Worm (Caenorhabditis elegans): ENCODE data around the gene F57A8.7.

The F57A8.7 gene

ce11 chrV:10104785-10105310, 29.3 kb downstream of the F57A8.7 start, which contains the start of gene ugt-17:
ugt-17 (minus strand) TSS chrV:10104964.
- no peak for TF ChIP-seq sptf-1 (tag; optimal IDR thresholded peaks at IDR 0.05)
- peak; percentile 53 for TF ChIP-seq elt-2 (tag; optimal IDR thresholded peaks at IDR 0.05)
- TF ChIP-seq nhr-237 (tag; optimal IDR thresholded peaks at IDR 0.05) = no peak

DNA sequence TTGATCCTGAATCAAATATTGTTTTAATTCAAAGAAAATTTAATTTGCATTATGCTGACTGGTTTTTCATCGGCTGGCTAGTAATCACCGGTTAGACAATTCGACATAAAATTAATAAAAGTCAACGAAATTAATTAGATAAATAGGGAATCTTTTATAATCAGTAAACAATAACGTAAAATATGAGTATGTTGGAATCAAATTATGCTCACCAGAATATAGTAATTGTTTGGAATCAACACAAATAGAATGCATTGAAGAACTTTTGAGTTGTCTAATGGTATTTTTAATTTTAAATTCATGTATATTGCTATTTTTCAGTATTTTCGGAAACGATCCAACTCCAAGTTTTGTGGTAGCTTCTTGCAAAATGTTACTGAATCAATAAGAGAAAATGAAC, 29.9 kb downstream of the F57A8.7 start, which contains the start of gene C08B6.2:
Gene C08B6.2 (plus strand): TSS at position 301 of the 400 bp plus-strand sequence.
- TF ChIP-seq fkh-4 (tag; optimal IDR thresholded peaks at IDR 0.05; ENCODE audit: borderline replicate concordance) (no peak), ztf-11 (tag; optimal IDR thresholded peaks at IDR 0.05) (no peak), zag-1 (tag; optimal IDR thresholded peaks at IDR 0.05) (no peak), ztf-4 (tag; optimal IDR thresholded peaks at IDR 0.05) (no peak), unc-30 (tag; optimal IDR thresholded peaks at IDR 0.05) (no peak), tlp-1 (tag; optimal IDR thresholded peaks at IDR 0.05) (no peak), efl-3 (GFP tag; optimal IDR thresholded peaks at IDR 0.05) (no peak), alr-1 (tag; optimal IDR thresholded peaks at IDR 0.05; ENCODE audit: borderline replicate concordance) (no peak), rnt-1 (tag; optimal IDR thresholded peaks at IDR 0.05) (no peak), ces-1 (GFP tag; optimal IDR thresholded peaks at IDR 0.05) (no peak)

ce11 chrV:10107309-10107708, 31.8 kb downstream of the F57A8.7 start, which contains the start of gene C08B6.11:
C08B6.11 (plus strand) TSS chrV:10107609.
- no peak for TF ChIP-seq pax-3 (tag; optimal IDR thresholded peaks at IDR 0.05)
- no peak for TF ChIP-seq zag-1 (tag; optimal IDR thresholded peaks at IDR 0.05)
- TF ChIP-seq irx-1 (tag; optimal IDR thresholded peaks at IDR 0.05) = no peak
- no peak for TF ChIP-seq ceh-8 (GFP tag; optimal IDR thresholded peaks at IDR 0.05)
- TF ChIP-seq mep-1 (tag; optimal IDR thresholded peaks at IDR 0.05) = no peak
- TF ChIP-seq ceh-82 (tag; optimal IDR thresholded peaks at IDR 0.05) = no peak
- TF ChIP-seq lin-13 (GFP tag; optimal IDR thresholded peaks at IDR 0.05) = no peak
- no peak for TF ChIP-seq pqm-1 (tag; optimal IDR thresholded peaks at IDR 0.05)
- TF ChIP-seq lin-35 (GFP tag; optimal IDR thresholded peaks at IDR 0.05) = no peak
- no peak for TF ChIP-seq swsn-7 (tag; optimal IDR thresholded peaks at IDR 0.05)
- TF ChIP-seq aly-2 (tag; optimal IDR thresholded peaks at IDR 0.05) = no peak
- TF ChIP-seq skn-1 (tag; optimal IDR thresholded peaks at IDR 0.05) = no peak
- no peak for TF ChIP-seq elt-3 (tag; optimal IDR thresholded peaks at IDR 0.05)
- TF ChIP-seq unc-98 (GFP tag; IDR thresholded peaks at IDR 0.05) = no peak
- TF ChIP-seq zip-4 (GFP tag; optimal IDR thresholded peaks at IDR 0.05) = no peak
- TF ChIP-seq Y116A8C.19 (tag; optimal IDR thresholded peaks at IDR 0.05; ENCODE audit: borderline replicate concordance) = no peak
- TF ChIP-seq tlp-1 (tag; optimal IDR thresholded peaks at IDR 0.05) = no peak
- TF ChIP-seq mab-9 (GFP tag; IDR thresholded peaks at IDR 0.05) = no peak
- TF ChIP-seq nhr-47 (tag; optimal IDR thresholded peaks at IDR 0.05) = no peak

DNA sequence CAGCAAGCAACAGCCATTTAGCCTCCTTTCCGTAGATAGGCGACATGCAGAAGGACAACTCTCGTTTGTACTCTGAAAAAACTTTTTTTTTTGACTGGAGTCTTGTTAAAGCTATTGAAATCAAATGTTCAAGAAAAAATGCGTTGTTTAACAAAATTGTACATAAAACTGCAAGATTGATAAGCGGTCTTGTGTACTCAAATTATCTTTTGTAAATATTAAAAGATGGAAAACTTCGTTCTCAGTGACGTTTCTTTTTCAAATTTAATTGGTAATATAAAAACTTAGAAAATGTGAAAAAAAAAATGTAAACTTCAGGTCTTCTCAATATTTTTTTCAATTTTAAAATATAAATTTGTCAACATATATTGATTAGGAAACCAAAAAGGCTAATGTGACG, 35.6 kb downstream of the F57A8.7 start:
- no peak for TF ChIP-seq snu-23 (GFP tag; optimal IDR thresholded peaks at IDR 0.05)
- no peak for TF ChIP-seq grh-1 (GFP tag; IDR thresholded peaks at IDR 0.05)
- TF ChIP-seq fkh-4 (tag; optimal IDR thresholded peaks at IDR 0.05; ENCODE audit: borderline replicate concordance) = no peak
- no peak for TF ChIP-seq fkh-8 (tag; optimal IDR thresholded peaks at IDR 0.05)
- no peak for TF ChIP-seq dsc-1 (tag; optimal IDR thresholded peaks at IDR 0.05)
- no peak for TF ChIP-seq ceh-82 (tag; optimal IDR thresholded peaks at IDR 0.05)
- TF ChIP-seq fos-1 (tag; optimal IDR thresholded peaks at IDR 0.05) = no peak
- TF ChIP-seq snpc-4 (tag; optimal IDR thresholded peaks at IDR 0.05) = no peak
- TF ChIP-seq elt-2 (tag; optimal IDR thresholded peaks at IDR 0.05) = no peak
- no peak for TF ChIP-seq pqm-1 (tag; optimal IDR thresholded peaks at IDR 0.05)
